Worm (Caenorhabditis elegans): ENCODE results near the gene mans-3.

- TF ChIP-seq daf-12 (tag; optimal IDR thresholded peaks at IDR 0.05) (no peak), lsy-12 (tag; optimal IDR thresholded peaks at IDR 0.05) (no peak), unc-62 (GFP tag; optimal IDR thresholded peaks at IDR 0.05) (no peak)
Measured at ce11 chrX:5216063-5216462, 50.9 kb downstream of the mans-3 start, which contains the start of gene hrpa-2.
